Fruit fly (Drosophila melanogaster): ENCODE results near the gene CG43084.

CG43084 gene

dm6 chr3L:15659341-15659740, 8.7 kb downstream of the CG43084 start, which contains the start of the genes Eig71Eh and Eig71Ei:
Gene Eig71Eh, minus strand, starts transcription at chr3L:15659441.
Gene Eig71Ei, plus strand, starts transcription at chr3L:15659707.
- TF ChIP-seq bab1 (GFP tag; optimal IDR thresholded peaks at IDR 0.05) (no peak), kay (GFP tag; ENCODE audit: borderline replicate concordance) (no peak), cic (GFP tag; optimal IDR thresholded peaks at IDR 0.05) (no peak), toe (GFP tag; optimal IDR thresholded peaks at IDR 0.05) (no peak), Hr96 (GFP tag; optimal IDR thresholded peaks at IDR 0.05) (no peak), tj (GFP tag; optimal IDR thresholded peaks at IDR 0.05) (no peak), CG7045 (GFP tag; optimal IDR thresholded peaks at IDR 0.05) (no peak), cnc (optimal IDR thresholded peaks at IDR 0.05) (no peak), CG33017 (tag; optimal IDR thresholded peaks at IDR 0.05) (no peak), CG12768 (GFP tag; optimal IDR thresholded peaks at IDR 0.05) (no peak), ovo (GFP tag; optimal IDR thresholded peaks at IDR 0.05) (no peak), CG1620 (GFP tag; optimal IDR thresholded peaks at IDR 0.05) (no peak), pad (GFP tag; optimal IDR thresholded peaks at IDR 0.05) (no peak), Clk (GFP tag; optimal IDR thresholded peaks at IDR 0.05) (no peak)

dm6 chr3L:15660915-15661314, 10.3 kb downstream of the CG43084 start, which contains the start of the genes Eig71Ej and Eig71Ek:
Gene Eig71Ej, minus strand, starts transcription at chr3L:15661015.
Gene Eig71Ek, plus strand, starts transcription at chr3L:15661248.
- TF ChIP-seq pad (GFP tag; optimal IDR thresholded peaks at IDR 0.05) (no peak), kay (GFP tag; ENCODE audit: borderline replicate concordance) (no peak), ovo (GFP tag; optimal IDR thresholded peaks at IDR 0.05) (no peak), Mnt (GFP tag; optimal IDR thresholded peaks at IDR 0.05) (no peak), Hr96 (GFP tag; optimal IDR thresholded peaks at IDR 0.05) (no peak), CG5204 (GFP tag; optimal IDR thresholded peaks at IDR 0.05) (no peak), CG12768 (GFP tag; optimal IDR thresholded peaks at IDR 0.05) (no peak)

dm6 chr3L:15661567-15661966, 10.9 kb downstream of the CG43084 start, which contains the start of gene CG43082:
Gene CG43082, plus strand, starts transcription at chr3L:15661867.
- TF ChIP-seq CG7045 (GFP tag; optimal IDR thresholded peaks at IDR 0.05) (no peak), CG1620 (GFP tag; optimal IDR thresholded peaks at IDR 0.05) (no peak), Hr96 (GFP tag; optimal IDR thresholded peaks at IDR 0.05) (no peak), CG5204 (GFP tag; optimal IDR thresholded peaks at IDR 0.05) (no peak), Clk (GFP tag; optimal IDR thresholded peaks at IDR 0.05) (no peak), tj (GFP tag; optimal IDR thresholded peaks at IDR 0.05) (no peak), toe (GFP tag; optimal IDR thresholded peaks at IDR 0.05) (no peak)

- TF ChIP-seq pad (GFP tag; optimal IDR thresholded peaks at IDR 0.05) (no peak), bab1 (GFP tag; optimal IDR thresholded peaks at IDR 0.05) (no peak), tj (GFP tag; optimal IDR thresholded peaks at IDR 0.05) (no peak), toe (GFP tag; optimal IDR thresholded peaks at IDR 0.05) (no peak), CG11617 (GFP tag; optimal IDR thresholded peaks at IDR 0.05) (no peak)
Observed at dm6 chr3L:15662510-15662909, 11.9 kb downstream of the CG43084 start.

dm6 chr3L:15664199-15664794, 13.6 kb downstream of the CG43084 start:
- TF ChIP-seq CG14711 (tag; optimal IDR thresholded peaks at IDR 0.05) (no peak), bab1 (GFP tag; optimal IDR thresholded peaks at IDR 0.05) (no peak), CG33017 (tag; optimal IDR thresholded peaks at IDR 0.05) (no peak), CG5204 (GFP tag; optimal IDR thresholded peaks at IDR 0.05) (no peak), ovo (GFP tag; optimal IDR thresholded peaks at IDR 0.05) (no peak), Mnt (GFP tag; optimal IDR thresholded peaks at IDR 0.05) (no peak), cic (GFP tag; optimal IDR thresholded peaks at IDR 0.05) (no peak), CG7045 (GFP tag; optimal IDR thresholded peaks at IDR 0.05) (no peak), CG7101 (tag; optimal IDR thresholded peaks at IDR 0.05) (no peak), pad (GFP tag; optimal IDR thresholded peaks at IDR 0.05) (no peak), cnc (optimal IDR thresholded peaks at IDR 0.05) (no peak), Clk (GFP tag; optimal IDR thresholded peaks at IDR 0.05) (no peak), Hr96 (GFP tag; optimal IDR thresholded peaks at IDR 0.05) (no peak), CG11617 (GFP tag; optimal IDR thresholded peaks at IDR 0.05) (no peak), CG12768 (GFP tag; optimal IDR thresholded peaks at IDR 0.05) (no peak), Crg-1 (GFP tag; optimal IDR thresholded peaks at IDR 0.05) (no peak), kay (GFP tag; ENCODE audit: borderline replicate concordance) (no peak), tj (GFP tag; optimal IDR thresholded peaks at IDR 0.05) (no peak), toe (GFP tag; optimal IDR thresholded peaks at IDR 0.05) (no peak)

dm6 chr3L:15665741-15666140, 15.1 kb downstream of the CG43084 start:
- TF ChIP-seq Hr96 (GFP tag; optimal IDR thresholded peaks at IDR 0.05) (no peak), ovo (GFP tag; optimal IDR thresholded peaks at IDR 0.05) (no peak), bab1 (GFP tag; optimal IDR thresholded peaks at IDR 0.05) (no peak), Crg-1 (GFP tag; optimal IDR thresholded peaks at IDR 0.05) (no peak), cnc (optimal IDR thresholded peaks at IDR 0.05) (no peak), toe (GFP tag; optimal IDR thresholded peaks at IDR 0.05) (no peak), Mnt (GFP tag; optimal IDR thresholded peaks at IDR 0.05) (no peak), cic (GFP tag; optimal IDR thresholded peaks at IDR 0.05) (no peak), pad (GFP tag; optimal IDR thresholded peaks at IDR 0.05) (no peak), CG33017 (tag; optimal IDR thresholded peaks at IDR 0.05) (no peak)

- TF ChIP-seq tj (GFP tag; optimal IDR thresholded peaks at IDR 0.05): no peak
- no peak for TF ChIP-seq CG14711 (tag; optimal IDR thresholded peaks at IDR 0.05)
- no peak for TF ChIP-seq toe (GFP tag; optimal IDR thresholded peaks at IDR 0.05)
- no peak for TF ChIP-seq ovo (GFP tag; optimal IDR thresholded peaks at IDR 0.05)
- TF ChIP-seq Crg-1 (GFP tag; optimal IDR thresholded peaks at IDR 0.05): no peak
- no peak for TF ChIP-seq CG12768 (GFP tag; optimal IDR thresholded peaks at IDR 0.05)
- no peak for TF ChIP-seq CG7045 (GFP tag; optimal IDR thresholded peaks at IDR 0.05)
- no peak for TF ChIP-seq Mnt (GFP tag; optimal IDR thresholded peaks at IDR 0.05)
- no peak for TF ChIP-seq CG11617 (GFP tag; optimal IDR thresholded peaks at IDR 0.05)
- TF ChIP-seq CG33017 (tag; optimal IDR thresholded peaks at IDR 0.05): no peak
- TF ChIP-seq CG1620 (GFP tag; optimal IDR thresholded peaks at IDR 0.05): no peak
- no peak for TF ChIP-seq Hr96 (GFP tag; optimal IDR thresholded peaks at IDR 0.05)
- TF ChIP-seq pad (GFP tag; optimal IDR thresholded peaks at IDR 0.05): no peak
- no peak for TF ChIP-seq CG5204 (GFP tag; optimal IDR thresholded peaks at IDR 0.05)
- TF ChIP-seq cic (GFP tag; optimal IDR thresholded peaks at IDR 0.05): no peak
- no peak for TF ChIP-seq kay (GFP tag; ENCODE audit: borderline replicate concordance)
Observed at dm6 chr3L:15669939-15670338, 19.3 kb downstream of the CG43084 start.

Data from whole organism, adult.